Fruit fly (Drosophila melanogaster) whole organism, pupa: ENCODE results near the gene CG31550.

Experiments
- CG12605 ChIP-seq: fragments of 200-800 bp; sonication (Bioruptor generic); IDR thresholded peaks from 2 replicates; pipeline ENCODE4 v1.3.6; 2022; ENCODE audit warnings: missing biosample characterization, missing genetic modification characterization
- CG13204 ChIP-seq: fragments of 200-800 bp; sonication (Bioruptor generic); optimal IDR thresholded peaks from 2 replicates; lab custom pipeline; 2018; ENCODE audit warnings: missing biosample characterization, mild to moderate bottlenecking, missing genetic modification characterization, moderate library complexity
- CG14655 ChIP-seq: fragments of 200-800 bp; sonication (Bioruptor generic); optimal IDR thresholded peaks from 3 replicates; lab custom pipeline; 2017; ENCODE audit warnings: mild to moderate bottlenecking, missing biosample characterization, missing genetic modification reagents, missing genetic modification characterization
- CG17806 ChIP-seq: fragments of 200-800 bp; sonication (Bioruptor generic); optimal IDR thresholded peaks from 2 replicates; lab custom pipeline; 2018; ENCODE audit warnings: missing biosample characterization, mild to moderate bottlenecking, missing genetic modification characterization, moderate library complexity
- CG32121 ChIP-seq: fragments of 200-800 bp; sonication (Bioruptor generic); IDR thresholded peaks from 2 replicates; pipeline ENCODE4 v1.3.6; 2022; ENCODE audit warnings: missing biosample characterization, missing genetic modification characterization
- CG34367 ChIP-seq: fragments of 200-800 bp; sonication (Bioruptor generic); optimal IDR thresholded peaks from 2 replicates; lab custom pipeline; 2018; ENCODE audit warnings: missing biosample characterization, mild to moderate bottlenecking, missing genetic modification characterization
- CG4496 ChIP-seq: fragments of 200-800 bp; sonication (Bioruptor generic); IDR thresholded peaks from 3 replicates; pipeline ENCODE4 v1.3.6; 2022; ENCODE audit warnings: missing biosample characterization, missing genetic modification characterization
- CG9948 ChIP-seq: fragments of 200-800 bp; sonication (Bioruptor generic); optimal IDR thresholded peaks from 2 replicates; lab custom pipeline; 2018; ENCODE audit warnings: missing biosample characterization, mild to moderate bottlenecking, missing genetic modification characterization, moderate library complexity
- EcR ChIP-seq: fragments of 200-800 bp; sonication (Bioruptor generic); optimal IDR thresholded peaks from 3 replicates; lab custom pipeline; 2019; ENCODE audit warnings: missing biosample characterization, missing genetic modification characterization, mild to moderate bottlenecking, moderate library complexity, missing genetic modification reagents
- Ets98B ChIP-seq: fragments of 200-800 bp; sonication (Bioruptor generic); IDR thresholded peaks from 2 replicates; pipeline ENCODE4 v1.3.6; 2022; ENCODE audit warnings: missing biosample characterization, missing genetic modification characterization
- Pif1A ChIP-seq: fragments of 200-800 bp; sonication (Bioruptor generic); optimal IDR thresholded peaks from 3 replicates; lab custom pipeline; 2016; ENCODE audit warnings: missing biosample characterization, missing genetic modification characterization
- Snoo ChIP-seq: fragments of 200-800 bp; sonication (Bioruptor generic); optimal IDR thresholded peaks from 3 replicates; lab custom pipeline; 2017; ENCODE audit warnings: missing biosample characterization, mild to moderate bottlenecking, missing genetic modification characterization, inconsistent platforms
- fd96Ca ChIP-seq: fragments of 200-800 bp; sonication (Bioruptor generic); IDR thresholded peaks from 3 replicates; pipeline ENCODE4 v1.3.6; 2022; ENCODE audit warnings: missing biosample characterization, missing genetic modification characterization

dm6 chr3R:5523070-5523637 lies 37.8 kb downstream of the CG31550 start, which contains the start of the genes CG43845 and Nmdar1:
- TF ChIP-seq CG14655 (GFP tag; lab: Kevin White, UChicago) = no peak
- no peak for TF ChIP-seq Pif1A (GFP tag; lab: Kevin White, UChicago)
- TF ChIP-seq Ets98B = no peak; the same call in 1 of the 2 replicates
- TF ChIP-seq CG17806 (tag; lab: Kevin White, UChicago) = no peak
- TF ChIP-seq EcR (GFP tag; lab: Kevin White, UChicago) = no peak
- TF ChIP-seq Snoo = no peak
- TF ChIP-seq CG9948 (tag; lab: Kevin White, UChicago) = no peak
- no peak for TF ChIP-seq CG13204
- no peak for TF ChIP-seq CG34367 (tag; lab: Kevin White, UChicago)
- TF ChIP-seq CG32121 (GFP tag; lab: Robert Waterston, UW) = no peak
- TF ChIP-seq fd96Ca (GFP tag; lab: Robert Waterston, UW) = no peak
- peak; percentile 29; the same call in 1 of the 3 replicates for TF ChIP-seq CG4496 (GFP tag; lab: Robert Waterston, UW)
- peak; percentile 95 for TF ChIP-seq CG12605 (GFP tag; lab: Robert Waterston, UW)
